Worm (Caenorhabditis elegans) whole organism, L3 larva: Measurements from ENCODE around the gene T05A8.8.

Source experiments
- R02D3.7 ChIP-seq: fragments of 150-350 bp; optimal IDR thresholded peaks from 2 replicates; lab custom pipeline; 2014; ENCODE audit warnings: missing biosample characterization, missing genetic modification characterization
- ZK546.5 ChIP-seq: sonication (generic microtip); optimal IDR thresholded peaks from 2 replicates; lab custom pipeline; 2017; ENCODE audit warnings: missing biosample characterization, missing genetic modification characterization
- aly-2 ChIP-seq: fragments of 150-350 bp; optimal IDR thresholded peaks from 2 replicates; lab custom pipeline; 2014; ENCODE audit warnings: missing biosample characterization, missing genetic modification characterization
- ama-1 ChIP-seq: fragments of 150-350 bp; optimal IDR thresholded peaks from 2 replicates; lab custom pipeline; 2018
- ceh-16 ChIP-seq: sonication (generic microtip); optimal IDR thresholded peaks from 2 replicates; lab custom pipeline; 2017; ENCODE audit warnings: missing biosample characterization, missing genetic modification characterization
- ceh-28 ChIP-seq: fragments of 150-350 bp; optimal IDR thresholded peaks from 2 replicates; lab custom pipeline; 2014; ENCODE audit warnings: missing biosample characterization, missing genetic modification reagents, missing genetic modification characterization
- ceh-82 ChIP-seq: fragments of 150-350 bp; optimal IDR thresholded peaks from 2 replicates; lab custom pipeline; 2014; ENCODE audit warnings: missing biosample characterization, missing genetic modification characterization
- daf-12 ChIP-seq: fragments of 150-350 bp; optimal IDR thresholded peaks from 2 replicates; lab custom pipeline; 2014; ENCODE audit warnings: missing biosample characterization, missing genetic modification reagents, missing genetic modification characterization
- egl-27 ChIP-seq: sonication (generic microtip); optimal IDR thresholded peaks from 4 replicates; lab custom pipeline; 2017; ENCODE audit warnings: missing biosample characterization, missing genetic modification reagents, missing genetic modification characterization
- egl-5 ChIP-seq: fragments of 150-350 bp; optimal IDR thresholded peaks from 2 replicates; lab custom pipeline; 2017; ENCODE audit warnings: missing biosample characterization, missing genetic modification reagents, missing genetic modification characterization, inconsistent platforms
- elt-1 ChIP-seq: fragments of 150-350 bp; optimal IDR thresholded peaks from 2 replicates; lab custom pipeline; 2014; ENCODE audit warnings: missing biosample characterization, missing genetic modification characterization
- elt-2 ChIP-seq: sonication (generic microtip); optimal IDR thresholded peaks from 2 replicates; lab custom pipeline; 2016; ENCODE audit warnings: missing genetic modification reagents, mild to moderate bottlenecking, missing genetic modification characterization, missing compliant biosample characterization
- elt-3 ChIP-seq, 3 experiments: fragments of 150-350 bp in 1 of 3; sonication (generic microtip) in 2 of 3; optimal IDR thresholded peaks; 2 replicates in 2 of 3; 4 replicates in 1 of 3; lab custom pipeline; 2014 to 2017; ENCODE audit warnings: missing biosample characterization in 3 of 3, missing genetic modification characterization in 3 of 3
- eor-1 ChIP-seq, 2 experiments: fragments of 150-350 bp; optimal IDR thresholded peaks; 2 replicates each; lab custom pipeline; 2014 to 2018; ENCODE audit warnings: missing biosample characterization in 2 of 2, missing genetic modification characterization in 2 of 2
- fkh-10 ChIP-seq: sonication (generic microtip); optimal IDR thresholded peaks from 2 replicates; lab custom pipeline; 2017; ENCODE audit warnings: missing biosample characterization, missing genetic modification reagents, missing genetic modification characterization
- fkh-2 ChIP-seq: fragments of 150-350 bp; optimal IDR thresholded peaks from 2 replicates; lab custom pipeline; 2014; ENCODE audit warnings: missing biosample characterization, missing genetic modification reagents, missing genetic modification characterization
- hmg-11 ChIP-seq: sonication (generic microtip); optimal IDR thresholded peaks from 2 replicates; lab custom pipeline; 2016; ENCODE audit warnings: missing genetic modification characterization, missing compliant biosample characterization
- lin-15B ChIP-seq: fragments of 150-350 bp; optimal IDR thresholded peaks from 2 replicates; lab custom pipeline; 2014; ENCODE audit warnings: missing biosample characterization, missing genetic modification characterization
- lin-39 ChIP-seq: fragments of 150-350 bp; optimal IDR thresholded peaks from 2 replicates; lab custom pipeline; 2018; ENCODE audit warnings: missing biosample characterization, missing genetic modification reagents, missing genetic modification characterization
- mml-1 ChIP-seq: fragments of 150-350 bp; sonication (generic microtip); optimal IDR thresholded peaks from 3 replicates; lab custom pipeline; 2014; ENCODE audit warnings: missing biosample characterization, missing genetic modification characterization
- nhr-12 ChIP-seq: fragments of 150-350 bp; optimal IDR thresholded peaks from 2 replicates; lab custom pipeline; 2014; ENCODE audit warnings: missing biosample characterization, missing genetic modification characterization
- nhr-23 ChIP-seq: fragments of 150-350 bp; optimal IDR thresholded peaks from 2 replicates; lab custom pipeline; 2014; ENCODE audit warnings: missing biosample characterization, missing genetic modification reagents, missing genetic modification characterization
- nhr-25 ChIP-seq: sonication (generic microtip); optimal IDR thresholded peaks from 2 replicates; lab custom pipeline; 2017; ENCODE audit warnings: missing biosample characterization, missing genetic modification characterization
- nhr-28 ChIP-seq: fragments of 150-350 bp; optimal IDR thresholded peaks from 2 replicates; lab custom pipeline; 2014; ENCODE audit warnings: missing biosample characterization, missing genetic modification characterization
- nhr-43 ChIP-seq: sonication (generic microtip); optimal IDR thresholded peaks from 2 replicates; lab custom pipeline; 2016; ENCODE audit warnings: mild to moderate bottlenecking, missing genetic modification characterization, missing compliant biosample characterization; ENCODE audit not compliant: poor library complexity, severe bottlenecking
- nhr-67 ChIP-seq: fragments of 150-350 bp; optimal IDR thresholded peaks from 2 replicates; lab custom pipeline; 2014; ENCODE audit warnings: missing biosample characterization, missing genetic modification characterization
- nhr-76 ChIP-seq: fragments of 150-350 bp; sonication (generic microtip); optimal IDR thresholded peaks from 5 replicates; lab custom pipeline; 2014; ENCODE audit warnings: missing biosample characterization, missing genetic modification characterization
- nhr-77 ChIP-seq: fragments of 150-350 bp; optimal IDR thresholded peaks from 2 replicates; lab custom pipeline; 2014; ENCODE audit warnings: missing biosample characterization, missing genetic modification characterization
- sea-2 ChIP-seq: fragments of 150-350 bp; sonication (generic microtip); optimal IDR thresholded peaks from 4 replicates; lab custom pipeline; 2014; ENCODE audit warnings: missing biosample characterization, missing genetic modification reagents, missing genetic modification characterization
- skn-1 ChIP-seq: fragments of 150-350 bp; optimal IDR thresholded peaks from 2 replicates; lab custom pipeline; 2014; ENCODE audit warnings: missing biosample characterization, missing genetic modification characterization
- snpc-4 ChIP-seq: fragments of 150-350 bp; optimal IDR thresholded peaks from 2 replicates; lab custom pipeline; 2014; ENCODE audit warnings: missing biosample characterization, missing genetic modification characterization
- tbx-2 ChIP-seq: sonication (generic microtip); optimal IDR thresholded peaks from 2 replicates; lab custom pipeline; 2016; ENCODE audit warnings: mild to moderate bottlenecking, missing genetic modification characterization, missing compliant biosample characterization
- unc-62 ChIP-seq: fragments of 150-350 bp; sonication (generic microtip); optimal IDR thresholded peaks from 4 replicates; lab custom pipeline; 2014; ENCODE audit warnings: missing biosample characterization, missing genetic modification reagents, missing genetic modification characterization
- zag-1 ChIP-seq: fragments of 150-350 bp; optimal IDR thresholded peaks from 2 replicates; lab custom pipeline; 2014; ENCODE audit warnings: missing biosample characterization, missing genetic modification characterization
- ztf-11 ChIP-seq: fragments of 150-350 bp; optimal IDR thresholded peaks from 2 replicates; lab custom pipeline; 2014; ENCODE audit warnings: missing biosample characterization, missing genetic modification characterization

Gene T05A8.8

ce11 chrII:2777846-2778245 lies 41.4 kb downstream of the T05A8.8 start, which contains the start of gene F08D12.4:
Gene F08D12.4, plus strand, starts transcription at chrII:2778146.
- TF ChIP-seq nhr-12 (no peak), hmg-11 (tag; lab: Kevin White, UChicago) (no peak), tbx-2 (tag; lab: Kevin White, UChicago) (no peak), ztf-11 (no peak), nhr-67 (tag; lab: Kevin White, UChicago) (no peak), unc-62 (GFP tag; lab: Kevin White, UChicago) (no peak), lin-15B (tag; lab: Kevin White, UChicago) (no peak), zag-1 (no peak), egl-5 (no peak), snpc-4 (no peak), elt-3 (tag; optimal IDR thresholded peaks at IDR 0.05; lab: Kevin White, UChicago) (no peak), nhr-43 (tag; lab: Kevin White, UChicago) (no peak), fkh-2 (tag; lab: Kevin White, UChicago) (no peak), R02D3.7 (tag; lab: Kevin White, UChicago) (no peak)

- TF ChIP-seq lin-15B (tag; lab: Kevin White, UChicago) (no peak), skn-1 (tag; lab: Kevin White, UChicago) (no peak), ZK546.5 (tag; lab: Kevin White, UChicago) (no peak), egl-27 (tag; lab: Kevin White, UChicago) (no peak), nhr-43 (tag; lab: Kevin White, UChicago) (no peak), elt-2 (tag; lab: Kevin White, UChicago) (no peak), ztf-11 (no peak)
Measured at ce11 chrII:2779253-2779652, 42.8 kb downstream of the T05A8.8 start, which contains the start of gene F08D12.3. Gene F08D12.3, plus strand, starts transcription at chrII:2779553.

- TF ChIP-seq nhr-23 (tag; lab: Kevin White, UChicago) = no peak
- no peak for TF ChIP-seq ama-1 (lab: Kevin White, UChicago)
- no peak for TF ChIP-seq daf-12
- TF ChIP-seq sea-2 (GFP tag; lab: Kevin White, UChicago) = no peak
- TF ChIP-seq nhr-43 (tag; lab: Kevin White, UChicago) = no peak
- no peak for TF ChIP-seq nhr-12
- no peak for TF ChIP-seq elt-3 (tag; optimal IDR thresholded peaks at IDR 0.05; lab: Kevin White, UChicago)
- no peak for TF ChIP-seq lin-39
- TF ChIP-seq hmg-11 (tag; lab: Kevin White, UChicago) = no peak
- TF ChIP-seq nhr-77 (tag; lab: Kevin White, UChicago) = no peak
- no peak for TF ChIP-seq ceh-82
- TF ChIP-seq nhr-25 (tag; lab: Kevin White, UChicago) = no peak
- TF ChIP-seq elt-1 = no peak
Measured at ce11 chrII:2780804-2781203, 44.3 kb downstream of the T05A8.8 start.

- TF ChIP-seq mml-1 (tag; lab: Kevin White, UChicago) (no peak), eor-1 (tag; optimal IDR thresholded peaks at IDR 0.05; lab: Kevin White, UChicago) (no peak), tbx-2 (tag; lab: Kevin White, UChicago) (no peak), nhr-23 (tag; lab: Kevin White, UChicago) (no peak), elt-2 (tag; lab: Kevin White, UChicago) (no peak), hmg-11 (tag; lab: Kevin White, UChicago) (no peak), snpc-4 (no peak), nhr-76 (no peak), egl-5 (no peak), ceh-28 (no peak), ceh-82 (no peak), elt-3 (tag; optimal IDR thresholded peaks at IDR 0.05; lab: Kevin White, UChicago) (no peak), fkh-10 (GFP tag; lab: Kevin White, UChicago) (no peak), nhr-25 (tag; lab: Kevin White, UChicago) (no peak)
Measured at ce11 chrII:2781355-2781754, 44.9 kb downstream of the T05A8.8 start, which contains the start of gene F08D12.2. Gene F08D12.2, plus strand, starts transcription at chrII:2781655.

ce11 chrII:2783380-2783779 lies 46.9 kb downstream of the T05A8.8 start:
- TF ChIP-seq lin-39 = no peak
- TF ChIP-seq, all 47 proteins: peak for 0

- no peak for TF ChIP-seq hmg-11 (tag; lab: Kevin White, UChicago)
- TF ChIP-seq nhr-12 = no peak
- no peak for TF ChIP-seq skn-1 (tag; lab: Kevin White, UChicago)
- no peak for TF ChIP-seq nhr-28 (tag; lab: Kevin White, UChicago)
- no peak for TF ChIP-seq elt-1
- TF ChIP-seq ceh-16 (tag; lab: Kevin White, UChicago) = no peak
- no peak for TF ChIP-seq ztf-11
- TF ChIP-seq zag-1 = no peak
- TF ChIP-seq aly-2 (tag; lab: Kevin White, UChicago) = no peak
- no peak for TF ChIP-seq elt-3 (tag; optimal IDR thresholded peaks at IDR 0.05; lab: Kevin White, UChicago)
- no peak for TF ChIP-seq tbx-2 (tag; lab: Kevin White, UChicago)
Measured at ce11 chrII:2785787-2786186, 49.3 kb downstream of the T05A8.8 start.
